Worm (Caenorhabditis elegans): ENCODE data around the gene mig-39.

DNA sequence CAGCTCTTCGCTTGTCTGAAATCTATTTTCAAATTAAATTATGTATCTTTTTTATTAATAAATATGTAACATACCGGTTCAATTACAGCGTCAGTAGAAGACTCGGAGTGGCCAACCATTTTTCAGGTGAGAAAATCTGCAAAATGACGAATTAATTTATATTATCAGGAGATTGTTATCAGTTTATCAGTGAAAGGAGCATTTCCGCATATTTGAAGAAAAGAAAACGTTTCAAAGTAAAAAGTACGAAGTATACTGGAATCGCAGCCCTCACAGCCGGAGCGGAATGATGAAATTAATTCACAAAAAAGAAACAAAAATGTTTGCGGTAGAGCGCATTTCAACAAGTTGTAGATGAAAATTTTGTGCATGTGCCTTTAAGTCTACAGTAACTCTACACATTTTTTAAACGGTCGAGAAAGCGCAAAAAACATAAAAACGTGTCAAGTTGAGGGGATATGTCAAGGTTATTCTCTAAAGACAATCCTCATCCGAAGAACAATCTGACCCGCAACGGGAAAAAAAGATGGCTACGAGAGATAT is 12.6 kb downstream of the mig-39 start:
- no peak for TF ChIP-seq ztf-22 (GFP tag; optimal IDR thresholded peaks at IDR 0.05)
- TF ChIP-seq Y53F4B.3 (GFP tag; IDR thresholded peaks at IDR 0.05): no peak
- no peak for TF ChIP-seq mxl-1 (tag; optimal IDR thresholded peaks at IDR 0.05)
- no peak for TF ChIP-seq ztf-28 (GFP tag; IDR thresholded peaks at IDR 0.05)
- no peak for TF ChIP-seq hmg-1.2 (GFP tag; IDR thresholded peaks at IDR 0.05)
- no peak for TF ChIP-seq F39B2.1 (GFP tag; IDR thresholded peaks at IDR 0.05)
- no peak for TF ChIP-seq ztf-26 (tag; optimal IDR thresholded peaks at IDR 0.05)
- no peak for TF ChIP-seq sptf-2 (GFP tag; optimal IDR thresholded peaks at IDR 0.05)
- no peak for TF ChIP-seq madf-10 (tag; optimal IDR thresholded peaks at IDR 0.05)
- no peak for TF ChIP-seq Y95B8A.8 (GFP tag; IDR thresholded peaks at IDR 0.05)
